Worm (Caenorhabditis elegans) whole organism, young adult: ENCODE data around the gene srx-43.

ENCODE experiments used
- gei-17 ChIP-seq: fragments of 200-800 bp; sonication (Bioruptor generic); optimal IDR thresholded peaks from 2 replicates; lab custom pipeline; 2018; ENCODE audit warnings: mild to moderate bottlenecking, missing genetic modification characterization, missing compliant biosample characterization
- lin-35 ChIP-seq, 3 experiments: fragments of 150-350 bp in 2 of 3; sonication (generic microtip) in 1 of 3; optimal IDR thresholded peaks; 2 replicates each; lab custom pipeline; 2014 to 2018; ENCODE audit warnings: missing biosample characterization in 3 of 3, missing genetic modification characterization in 3 of 3, missing genetic modification reagents in 3 of 3
- unc-62 ChIP-seq: fragments of 150-350 bp; optimal IDR thresholded peaks from 2 replicates; lab custom pipeline; 2014; ENCODE audit warnings: missing biosample characterization, missing genetic modification reagents, missing genetic modification characterization

ce11 chrV:16023559-16023958 lies 5.8 kb downstream of the srx-43 start:
- TF ChIP-seq gei-17 (GFP tag; lab: Kevin White, UChicago) (no peak), unc-62 (GFP tag; lab: Kevin White, UChicago) (no peak), lin-35 (GFP tag; optimal IDR thresholded peaks at IDR 0.05; lab: Kevin White, UChicago) (no peak)
